Fruit fly (Drosophila melanogaster) Kc167 (cell line): ENCODE measurements around the gene Cpr65Aw.
"Not testable (repeated sequence)": the region's sequence is repeated elsewhere in the genome, so short reads cannot be mapped to it uniquely, and the experiment has no call there.

ENCODE experiments used
- Myc ChIP-seq: fragments of >200 bp; optimal IDR thresholded peaks from 2 replicates; lab custom pipeline; 2017; ENCODE audit warnings: missing external identifiers
- Sin3A ChIP-seq: fragments of >200 bp; optimal IDR thresholded peaks from 2 replicates; lab custom pipeline; 2018; ENCODE audit warnings: missing external identifiers
- h ChIP-seq: fragments of >200 bp; optimal IDR thresholded peaks from 3 replicates; lab custom pipeline; 2018; ENCODE audit warnings: missing external identifiers
- insv ChIP-seq: fragments of >200 bp; optimal IDR thresholded peaks from 3 replicates; lab custom pipeline; 2018; ENCODE audit warnings: missing external identifiers
- psq ChIP-seq: fragments of >200 bp; optimal IDR thresholded peaks from 2 replicates; lab custom pipeline; 2017; ENCODE audit warnings: missing external identifiers
- ttk ChIP-seq: sonication (Bioruptor generic); optimal IDR thresholded peaks from 2 replicates; lab custom pipeline; 2017; ENCODE audit warnings: missing external identifiers

Gene Cpr65Aw

dm6 chr3L:6157327-6158032, 15.3 kb upstream of the Cpr65Aw start, which contains the start of gene CG13297:
TSS of gene CG13297 (minus strand) at chr3L:6157377.
- TF ChIP-seq Myc (no peak), Sin3A (no peak)

DNA sequence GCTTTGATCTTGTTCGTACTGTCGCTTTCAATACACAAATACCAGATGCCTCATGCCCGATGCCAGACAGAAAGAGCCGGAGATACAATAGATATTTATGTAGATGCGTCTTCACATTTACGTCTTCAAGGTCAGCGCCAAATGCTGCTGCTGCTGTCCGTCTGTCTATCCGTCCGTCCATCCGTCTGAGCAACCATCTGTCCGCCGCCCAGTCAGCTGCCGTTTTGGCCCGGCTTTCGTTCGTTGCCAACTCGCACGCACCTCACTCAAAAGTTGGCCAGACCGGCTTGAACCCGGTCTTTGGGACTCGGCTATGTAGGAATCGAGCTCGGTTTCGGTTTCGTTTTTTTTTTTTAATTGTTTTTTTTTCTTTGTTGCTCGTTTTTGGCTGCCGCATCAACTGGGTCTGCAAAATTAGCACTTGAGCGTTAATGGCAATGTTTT, 12.8 kb upstream of the Cpr65Aw start:
- TF ChIP-seq h: no peak
- TF ChIP-seq psq (lab: Kevin White, UChicago): no peak
- no peak for TF ChIP-seq Sin3A
- TF ChIP-seq insv (lab: Kevin White, UChicago): no peak
- no peak for TF ChIP-seq ttk (lab: Kevin White, UChicago)

DNA sequence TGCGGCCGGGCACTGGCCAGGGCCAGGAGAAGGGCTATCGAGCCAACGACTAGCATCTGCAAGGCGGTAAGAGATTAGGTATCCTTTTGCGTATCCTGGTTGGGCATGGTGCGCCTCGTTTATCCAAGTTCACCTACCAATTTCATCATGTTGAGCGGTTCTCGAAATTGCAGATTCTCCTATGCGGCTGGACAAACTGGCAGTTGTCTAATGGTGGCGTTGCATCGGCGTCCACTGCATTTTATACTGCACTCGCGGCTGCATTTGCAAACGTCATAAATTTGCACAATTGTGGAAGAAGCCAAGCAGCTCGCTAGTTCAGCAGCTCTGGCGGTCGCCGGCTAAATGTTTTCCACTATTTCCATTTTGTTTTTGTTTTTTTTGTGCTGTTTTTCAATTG, 10.3 kb upstream of the Cpr65Aw start, which contains the start of gene Acp65Aa:
Acp65Aa (minus strand) TSS at position 215 of the 400 bp plus-strand sequence.
- TF ChIP-seq h (no peak), Myc (no peak), Sin3A (no peak), psq (lab: Kevin White, UChicago) (no peak), insv (lab: Kevin White, UChicago) (no peak), ttk (lab: Kevin White, UChicago) (no peak)

DNA sequence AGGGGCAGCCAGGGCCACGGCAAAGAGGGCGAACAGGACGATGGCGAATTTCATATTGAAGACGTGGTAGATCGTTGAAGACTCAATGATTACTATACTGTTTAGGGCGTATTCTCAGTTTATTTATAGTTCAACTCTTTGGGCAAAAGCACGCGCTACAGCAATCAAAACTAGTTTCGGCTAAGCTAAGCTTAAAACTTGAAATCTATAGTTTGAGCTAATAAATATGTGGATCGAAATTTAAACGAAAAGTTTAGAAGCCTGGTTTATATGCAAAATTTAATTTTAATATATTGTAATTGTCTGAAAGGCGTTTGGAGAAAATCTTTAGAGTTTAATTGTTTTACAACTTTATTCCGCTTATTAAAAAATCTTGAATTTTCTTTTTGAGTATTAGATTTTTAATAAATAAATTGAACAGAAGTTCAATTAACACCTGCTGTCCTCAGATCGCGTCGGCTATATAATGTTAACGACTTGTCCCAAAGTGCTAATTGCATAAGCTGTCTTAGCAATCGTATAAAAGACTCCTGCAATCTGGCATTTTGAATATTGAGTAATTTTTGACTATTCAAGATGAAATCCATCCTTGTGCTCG, 8.6 kb upstream of the Cpr65Aw start, which contains the start of the genes Cpr65Ax2 and Lcp65Aa:
Cpr65Ax2 (minus strand) TSS at position 101 of the 598 bp plus-strand sequence.
Lcp65Aa (plus strand) TSS at position 548 of the 598 bp plus-strand sequence.
- TF ChIP-seq insv (lab: Kevin White, UChicago); h; ttk (lab: Kevin White, UChicago): not testable (repeated sequence)

- not testable (repeated sequence) for TF ChIP-seq Sin3A; ttk (lab: Kevin White, UChicago); insv (lab: Kevin White, UChicago)
Measured at dm6 chr3L:6149248-6149647, 7.0 kb upstream of the Cpr65Aw start, which contains the start of gene Lcp65Ab1. TSS of gene Lcp65Ab1 (plus strand) at chr3L:6149548.

- TF ChIP-seq h; ttk (lab: Kevin White, UChicago); insv (lab: Kevin White, UChicago): not testable (repeated sequence)
Measured at dm6 chr3L:6147887-6148286, 5.7 kb upstream of the Cpr65Aw start, which contains the start of gene Cpr65Ax1. TSS of gene Cpr65Ax1 (minus strand) at chr3L:6147987.

- TF ChIP-seq Myc; psq (lab: Kevin White, UChicago); ttk (lab: Kevin White, UChicago): not testable (repeated sequence)
Measured at dm6 chr3L:6146374-6146773, 4.2 kb upstream of the Cpr65Aw start, which contains the start of gene Lcp65Ab2. TSS of gene Lcp65Ab2 (plus strand) at chr3L:6146674.

dm6 chr3L:6144769-6145220, 2.6 kb upstream of the Cpr65Aw start, which contains the start of gene Lcp65Ac:
TSS of gene Lcp65Ac (plus strand) at chr3L:6144819.
- no peak for TF ChIP-seq Myc
- TF ChIP-seq insv (lab: Kevin White, UChicago): no peak
- TF ChIP-seq Sin3A: no peak
- no peak for TF ChIP-seq psq (lab: Kevin White, UChicago)
- no peak for TF ChIP-seq h
- TF ChIP-seq ttk (lab: Kevin White, UChicago): no peak

dm6 chr3L:6143188-6143755, 1.1 kb upstream of the Cpr65Aw start, which contains the start of gene Lcp65Ad:
TSS of gene Lcp65Ad (plus strand) at chr3L:6143395.
- TF ChIP-seq insv (lab: Kevin White, UChicago) (no peak), Myc (no peak), psq (lab: Kevin White, UChicago) (no peak), h (no peak), ttk (lab: Kevin White, UChicago) (no peak), Sin3A (no peak)

dm6 chr3L:6141538-6141937, 675 bp downstream of the Cpr65Aw start:
- TF ChIP-seq insv (lab: Kevin White, UChicago): no peak
- no peak for TF ChIP-seq Sin3A
- no peak for TF ChIP-seq h
- TF ChIP-seq psq (lab: Kevin White, UChicago): no peak
- no peak for TF ChIP-seq Myc
- no peak for TF ChIP-seq ttk (lab: Kevin White, UChicago)

DNA sequence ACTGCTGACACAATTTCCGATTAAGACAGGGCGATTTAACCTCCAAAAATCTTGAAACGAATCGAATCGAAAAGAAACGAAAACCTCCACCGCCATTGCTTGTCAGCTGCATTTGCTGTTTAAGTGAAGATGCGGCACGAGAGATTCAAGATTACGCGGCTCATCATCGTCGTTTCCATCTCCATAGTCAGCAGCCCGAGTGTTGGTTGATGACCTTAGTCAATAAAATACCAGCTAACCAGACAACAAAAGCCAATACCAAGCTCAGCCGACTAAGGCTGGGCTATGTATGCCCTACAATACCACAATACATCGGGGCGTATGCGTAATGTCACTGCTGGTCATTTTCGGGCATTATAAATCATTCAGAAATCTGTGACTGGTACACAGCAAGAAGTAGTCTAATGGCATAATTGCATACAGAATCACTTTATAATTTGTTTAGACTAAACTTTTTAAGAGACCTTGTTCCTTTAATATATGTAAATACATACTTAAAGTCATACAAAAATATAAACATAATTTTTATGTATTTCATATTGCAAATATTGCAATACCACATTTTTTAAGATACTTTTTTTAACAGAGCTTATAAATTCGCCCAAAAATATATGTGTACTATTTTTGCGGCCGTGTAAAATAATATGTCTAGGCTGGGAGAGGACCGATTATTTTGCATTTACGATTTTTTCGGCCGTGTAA, 1.3 kb downstream of the Cpr65Aw start:
- TF ChIP-seq Sin3A (no peak), Myc (no peak), h (no peak), insv (lab: Kevin White, UChicago) (no peak), psq (lab: Kevin White, UChicago) (no peak), ttk (lab: Kevin White, UChicago) (no peak)
